Worm (Caenorhabditis elegans) whole organism, young adult: Measurements from ENCODE around the gene bgal-1.
A peak's percentile ranks its signal among the peaks of the same experiment; 100 is the strongest.

Source experiments
- B0261.1 ChIP-seq: sonication (generic microtip); optimal IDR thresholded peaks from 2 replicates; lab custom pipeline; 2016; ENCODE audit warnings: mild to moderate bottlenecking, missing genetic modification characterization, moderate library complexity, missing compliant biosample characterization
- B0336.3 ChIP-seq: fragments of 200-800 bp; sonication (Bioruptor generic); IDR thresholded peaks from 2 replicates; pipeline ENCODE4 v1.3.6; 2022; ENCODE audit warnings: missing genetic modification characterization, missing compliant biosample characterization
- D2030.7 ChIP-seq: fragments of 200-800 bp; sonication (Bioruptor generic); IDR thresholded peaks from 2 replicates; pipeline ENCODE4 v1.3.6; 2022; ENCODE audit warnings: missing genetic modification reagents, missing genetic modification characterization, missing compliant biosample characterization
- F22D6.2 ChIP-seq: sonication (generic microtip); optimal IDR thresholded peaks from 2 replicates; lab custom pipeline; 2016; ENCODE audit warnings: mild to moderate bottlenecking, missing genetic modification characterization, missing compliant biosample characterization
- F33H1.4 ChIP-seq: fragments of 200-800 bp; sonication (Bioruptor generic); IDR thresholded peaks from 2 replicates; pipeline ENCODE4 v1.3.6; 2022; ENCODE audit warnings: missing genetic modification reagents, missing genetic modification characterization, missing compliant biosample characterization
- F39B2.1 ChIP-seq: fragments of 200-800 bp; sonication (Bioruptor generic); IDR thresholded peaks from 2 replicates; pipeline ENCODE4 v1.3.6; 2022; ENCODE audit warnings: missing genetic modification reagents, missing genetic modification characterization, missing compliant biosample characterization
- F49E8.2 ChIP-seq: sonication (generic microtip); optimal IDR thresholded peaks from 3 replicates; lab custom pipeline; 2017; ENCODE audit warnings: missing genetic modification characterization, mild to moderate bottlenecking, missing compliant biosample characterization, antibody characterized with exemption, moderate library complexity; ENCODE audit not compliant: insufficient read depth
- F52B5.7 ChIP-seq: sonication (generic microtip); optimal IDR thresholded peaks from 2 replicates; lab custom pipeline; 2016; ENCODE audit warnings: mild to moderate bottlenecking, missing genetic modification characterization, missing compliant biosample characterization
- F55B11.4 ChIP-seq: sonication (generic microtip); optimal IDR thresholded peaks from 2 replicates; lab custom pipeline; 2016; ENCODE audit warnings: missing compliant biosample characterization, missing genetic modification characterization, borderline replicate concordance; ENCODE audit not compliant: insufficient read depth
- F57A8.1 ChIP-seq: fragments of 200-800 bp; sonication (Bioruptor generic); optimal IDR thresholded peaks from 2 replicates; lab custom pipeline; 2018; ENCODE audit warnings: mild to moderate bottlenecking, missing genetic modification characterization, moderate library complexity, missing compliant biosample characterization
- K11D2.4 ChIP-seq: fragments of 200-800 bp; sonication (Bioruptor generic); IDR thresholded peaks from 2 replicates; pipeline ENCODE4 v1.3.6; 2022; ENCODE audit warnings: missing genetic modification reagents, missing genetic modification characterization, missing compliant biosample characterization
- Y53F4B.3 ChIP-seq: fragments of 200-800 bp; sonication (Bioruptor generic); IDR thresholded peaks from 2 replicates; pipeline ENCODE4 v1.3.6; 2022; ENCODE audit warnings: missing genetic modification reagents, missing genetic modification characterization, missing compliant biosample characterization
- Y53G8AR.9 ChIP-seq: fragments of 200-800 bp; sonication (Bioruptor generic); conservative IDR thresholded peaks from 2 replicates; pipeline ENCODE4 v1.3.6; 2022; ENCODE audit warnings: missing genetic modification reagents, missing genetic modification characterization, missing compliant biosample characterization
- Y67H2A.10 ChIP-seq: fragments of 200-800 bp; sonication (Bioruptor generic); conservative IDR thresholded peaks from 2 replicates; pipeline ENCODE4 v1.3.6; 2022; ENCODE audit warnings: missing genetic modification reagents, missing genetic modification characterization, missing compliant biosample characterization
- Y79H2A.3 ChIP-seq: fragments of 200-800 bp; sonication (Bioruptor generic); conservative IDR thresholded peaks from 2 replicates; pipeline ENCODE4 v1.3.6; 2022; ENCODE audit warnings: missing genetic modification reagents, missing genetic modification characterization, missing compliant biosample characterization
- akir-1 ChIP-seq: fragments of 200-800 bp; sonication (Bioruptor generic); optimal IDR thresholded peaks from 2 replicates; lab custom pipeline; 2018; ENCODE audit warnings: mild to moderate bottlenecking, missing genetic modification characterization, moderate library complexity, missing compliant biosample characterization
- aptf-2 ChIP-seq: fragments of 200-800 bp; sonication (Bioruptor generic); conservative IDR thresholded peaks from 2 replicates; pipeline ENCODE4 v1.3.6; 2022; ENCODE audit warnings: missing genetic modification reagents, missing genetic modification characterization, missing compliant biosample characterization
- attf-6 ChIP-seq: fragments of 200-800 bp; sonication (Bioruptor generic); IDR thresholded peaks from 2 replicates; pipeline ENCODE4 v1.3.6; 2022; ENCODE audit warnings: missing genetic modification reagents, missing genetic modification characterization, missing compliant biosample characterization
- bed-2 ChIP-seq: fragments of 200-800 bp; sonication (Bioruptor generic); IDR thresholded peaks from 2 replicates; pipeline ENCODE4 v1.3.6; 2022; ENCODE audit warnings: missing genetic modification reagents, missing genetic modification characterization, missing compliant biosample characterization
- ceh-91 ChIP-seq: fragments of 200-800 bp; sonication (Bioruptor generic); IDR thresholded peaks from 2 replicates; pipeline ENCODE4 v1.3.6; 2022; ENCODE audit warnings: missing genetic modification reagents, missing genetic modification characterization, missing compliant biosample characterization
- chd-7 ChIP-seq: sonication (generic microtip); optimal IDR thresholded peaks from 2 replicates; lab custom pipeline; 2016; ENCODE audit warnings: mild to moderate bottlenecking, missing genetic modification characterization, moderate library complexity, missing compliant biosample characterization
- dpff-1 ChIP-seq: sonication (generic microtip); optimal IDR thresholded peaks from 2 replicates; lab custom pipeline; 2017; ENCODE audit warnings: mild to moderate bottlenecking, missing genetic modification characterization, missing compliant biosample characterization
- egrh-3 ChIP-seq: fragments of 200-800 bp; sonication (Bioruptor generic); IDR thresholded peaks from 2 replicates; pipeline ENCODE4 v1.3.6; 2022; ENCODE audit warnings: missing genetic modification reagents, missing genetic modification characterization, missing compliant biosample characterization
- ets-4 ChIP-seq: fragments of 200-800 bp; sonication (Bioruptor generic); optimal IDR thresholded peaks from 2 replicates; lab custom pipeline; 2018; ENCODE audit warnings: mild to moderate bottlenecking, missing genetic modification characterization, missing compliant biosample characterization
- him-1 ChIP-seq: sonication (generic microtip); optimal IDR thresholded peaks from 2 replicates; lab custom pipeline; 2016; ENCODE audit warnings: missing genotype, missing genetic modification reagents, missing genetic modification characterization, missing compliant biosample characterization
- hlh-26 ChIP-seq: fragments of 200-800 bp; sonication (Bioruptor generic); conservative IDR thresholded peaks from 2 replicates; pipeline ENCODE4 v1.3.6; 2022; ENCODE audit warnings: missing genetic modification reagents, missing genetic modification characterization, missing compliant biosample characterization
- lin-26 ChIP-seq: fragments of 200-800 bp; sonication (Bioruptor generic); IDR thresholded peaks from 2 replicates; pipeline ENCODE4 v1.3.6; 2022; ENCODE audit warnings: missing genetic modification reagents, missing genetic modification characterization, missing compliant biosample characterization
- lin-35 ChIP-seq, 3 experiments: fragments of 150-350 bp in 2 of 3; sonication (generic microtip) in 1 of 3; optimal IDR thresholded peaks; 2 replicates each; lab custom pipeline; 2014 to 2018; ENCODE audit warnings: missing biosample characterization in 3 of 3, missing genetic modification characterization in 3 of 3, missing genetic modification reagents in 3 of 3
- lin-40 ChIP-seq: sonication (generic microtip); optimal IDR thresholded peaks from 2 replicates; lab custom pipeline; 2016; ENCODE audit warnings: missing genetic modification characterization, mild to moderate bottlenecking, missing compliant biosample characterization, missing genotype, missing genetic modification reagents
- lir-1 ChIP-seq: fragments of 200-800 bp; sonication (Bioruptor generic); conservative IDR thresholded peaks from 2 replicates; pipeline ENCODE4 v1.3.6; 2022; ENCODE audit warnings: missing genetic modification reagents, missing genetic modification characterization, missing compliant biosample characterization
- madf-10 ChIP-seq: sonication (generic microtip); optimal IDR thresholded peaks from 2 replicates; lab custom pipeline; 2016; ENCODE audit warnings: mild to moderate bottlenecking, missing genetic modification characterization, missing compliant biosample characterization
- madf-3 ChIP-seq: fragments of 200-800 bp; sonication (Bioruptor generic); IDR thresholded peaks from 2 replicates; pipeline ENCODE4 v1.3.6; 2022; ENCODE audit warnings: missing genetic modification reagents, missing genetic modification characterization, missing compliant biosample characterization
- madf-6 ChIP-seq: fragments of 200-800 bp; sonication (Bioruptor generic); IDR thresholded peaks from 2 replicates; pipeline ENCODE4 v1.3.6; 2022; ENCODE audit warnings: missing genetic modification reagents, missing genetic modification characterization, missing compliant biosample characterization
- madf-8 ChIP-seq: fragments of 200-800 bp; sonication (Bioruptor generic); conservative IDR thresholded peaks from 2 replicates; pipeline ENCODE4 v1.3.6; 2022; ENCODE audit warnings: missing genetic modification reagents, missing genetic modification characterization, missing compliant biosample characterization
- nfya-2 ChIP-seq: fragments of 200-800 bp; sonication (Bioruptor generic); IDR thresholded peaks from 2 replicates; pipeline ENCODE4 v1.3.6; 2022; ENCODE audit warnings: missing genetic modification reagents, missing genetic modification characterization, missing compliant biosample characterization
- pbrm-1 ChIP-seq: fragments of 200-800 bp; sonication (Bioruptor generic); IDR thresholded peaks from 2 replicates; pipeline ENCODE4 v1.3.6; 2022; ENCODE audit warnings: missing genetic modification reagents, missing genetic modification characterization, missing compliant biosample characterization
- repo-1 ChIP-seq: sonication (generic microtip); optimal IDR thresholded peaks from 2 replicates; lab custom pipeline; 2017; ENCODE audit warnings: mild to moderate bottlenecking, missing genetic modification characterization, missing compliant biosample characterization
- rpc-1 ChIP-seq, 2 experiments: fragments of 150-350 bp in 1 of 2; sonication (generic microtip) in 1 of 2; optimal IDR thresholded peaks; 2 replicates each; lab custom pipeline; 2014 to 2018; ENCODE audit warnings: missing biosample characterization in 1 of 2, missing genetic modification characterization in 1 of 2, missing genetic modification reagents in 1 of 2, missing genotype in 1 of 2
- sea-2 ChIP-seq: fragments of 200-800 bp; sonication (Bioruptor generic); IDR thresholded peaks from 2 replicates; pipeline ENCODE4 v1.3.6; 2022; ENCODE audit warnings: missing genetic modification characterization, missing compliant biosample characterization
- snpc-4 ChIP-seq, 5 experiments: fragments of 150-350 bp in 1 of 5; sonication (generic microtip) in 4 of 5; optimal IDR thresholded peaks; 2 replicates each; lab custom pipeline; 2014 to 2018; ENCODE audit warnings: missing genetic modification characterization in 5 of 5, missing biosample characterization in 3 of 5, antibody characterized with exemption in 2 of 5, mild to moderate bottlenecking in 2 of 5, missing compliant biosample characterization in 2 of 5, missing genotype in 2 of 5, moderate library complexity in 2 of 5, missing genetic modification reagents in 1 of 5
- sptf-2 ChIP-seq: fragments of 200-800 bp; sonication (Bioruptor generic); optimal IDR thresholded peaks from 2 replicates; lab custom pipeline; 2018; ENCODE audit warnings: mild to moderate bottlenecking, missing genetic modification characterization, missing compliant biosample characterization
- tbp1 ChIP-seq: fragments of 200-800 bp; sonication (Bioruptor generic); optimal IDR thresholded peaks from 2 replicates; lab custom pipeline; 2018; ENCODE audit warnings: mild to moderate bottlenecking, missing genetic modification characterization, missing compliant biosample characterization
- unc-130 ChIP-seq: sonication (generic microtip); optimal IDR thresholded peaks from 2 replicates; lab custom pipeline; 2016; ENCODE audit warnings: missing genetic modification reagents, missing genetic modification characterization, missing compliant biosample characterization
- unc-62 ChIP-seq: fragments of 150-350 bp; optimal IDR thresholded peaks from 2 replicates; lab custom pipeline; 2014; ENCODE audit warnings: missing biosample characterization, missing genetic modification reagents, missing genetic modification characterization
- xnd-1 ChIP-seq: sonication (generic microtip); optimal IDR thresholded peaks from 2 replicates; lab custom pipeline; 2016; ENCODE audit warnings: missing genotype, missing genetic modification reagents, missing genetic modification characterization, missing compliant biosample characterization
- ztf-25 ChIP-seq: fragments of 200-800 bp; sonication (Bioruptor generic); IDR thresholded peaks from 2 replicates; pipeline ENCODE4 v1.3.6; 2022; ENCODE audit warnings: missing genetic modification reagents, missing genetic modification characterization, missing compliant biosample characterization
- ztf-28 ChIP-seq: fragments of 200-800 bp; sonication (Bioruptor generic); IDR thresholded peaks from 2 replicates; pipeline ENCODE4 v1.3.6; 2022; ENCODE audit warnings: missing genetic modification reagents, missing genetic modification characterization, missing compliant biosample characterization
- ztf-3 ChIP-seq: fragments of 200-800 bp; sonication (Bioruptor generic); optimal IDR thresholded peaks from 2 replicates; lab custom pipeline; 2018; ENCODE audit warnings: mild to moderate bottlenecking, missing genetic modification characterization, missing compliant biosample characterization

bgal-1 gene

DNA sequence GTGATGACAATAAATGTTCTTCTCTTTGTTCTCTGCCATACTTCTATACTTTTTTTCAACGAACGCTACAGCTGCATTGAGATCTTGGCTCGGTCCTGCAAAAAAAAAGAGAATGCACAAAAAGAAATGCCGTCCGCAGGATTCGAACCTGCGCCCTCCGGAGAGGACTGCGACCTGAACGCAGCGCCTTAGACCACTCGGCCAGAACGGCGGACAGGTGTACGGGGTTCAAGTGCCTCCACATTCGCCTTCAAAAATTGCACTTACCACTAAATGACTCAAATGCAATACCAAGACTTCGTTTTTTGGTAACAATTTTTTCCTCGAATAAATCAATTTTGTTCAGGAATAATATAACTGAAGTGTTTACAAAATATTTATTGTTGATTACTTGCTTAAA, 51.2 kb downstream of the bgal-1 start (continued):
- TF ChIP-seq snpc-4 (GFP tag; optimal IDR thresholded peaks at IDR 0.05; lab: Kevin White, UChicago) (peak; percentile 76), snpc-4 (tag; optimal IDR thresholded peaks at IDR 0.05; lab: Kevin White, UChicago) (peak; percentile 90 to 98 (median 95)), D2030.7 (GFP tag; lab: Robert Waterston, UW) (peak; percentile 15; the same call in 1 of the 2 replicates), Y79H2A.3 (GFP tag; lab: Robert Waterston, UW) (no peak), F55B11.4 (tag; lab: Kevin White, UChicago) (no peak), F49E8.2 (no peak), rpc-1 (optimal IDR thresholded peaks at IDR 0.05; lab: Kevin White, UChicago) (peak; percentile 36), rpc-1 (tag; optimal IDR thresholded peaks at IDR 0.05; lab: Kevin White, UChicago) (peak; percentile 60), nfya-2 (no peak), him-1 (tag; lab: Kevin White, UChicago) (peak; percentile 69), F52B5.7 (tag; lab: Kevin White, UChicago) (no peak), madf-10 (tag; lab: Kevin White, UChicago) (no peak), F57A8.1 (GFP tag; lab: Kevin White, UChicago) (no peak), repo-1 (peak; percentile 34), pbrm-1 (GFP tag; lab: Robert Waterston, UW) (peak; percentile 51; the same call in 1 of the 2 replicates), F33H1.4 (GFP tag; lab: Robert Waterston, UW) (no peak), egrh-3 (no peak; the same call in 1 of the 2 replicates), ceh-91 (GFP tag; lab: Robert Waterston, UW) (no peak), Y67H2A.10 (no peak), B0336.3 (GFP tag; lab: Robert Waterston, UW) (no peak), lin-35 (GFP tag; optimal IDR thresholded peaks at IDR 0.05; lab: Kevin White, UChicago) (no peak), dpff-1 (tag; lab: Kevin White, UChicago) (no peak), madf-6 (GFP tag; lab: Robert Waterston, UW) (peak; percentile 35), unc-130 (GFP tag; lab: Kevin White, UChicago) (no peak), sptf-2 (GFP tag; lab: Kevin White, UChicago) (no peak), aptf-2 (GFP tag; lab: Robert Waterston, UW) (no peak), unc-62 (GFP tag; lab: Kevin White, UChicago) (no peak), madf-8 (no peak), F22D6.2 (tag; lab: Kevin White, UChicago) (no peak), lir-1 (GFP tag; lab: Robert Waterston, UW) (no peak), ets-4 (GFP tag; lab: Kevin White, UChicago) (no peak), sea-2 (GFP tag; lab: Robert Waterston, UW) (no peak), B0261.1 (tag; lab: Kevin White, UChicago) (peak; percentile 74), madf-3 (GFP tag; lab: Robert Waterston, UW) (no peak), Y53F4B.3 (GFP tag; lab: Robert Waterston, UW) (no peak), F39B2.1 (no peak), K11D2.4 (GFP tag; lab: Robert Waterston, UW) (0 out of 2 replicates have a peak, but pooled peaks have one; percentile 32), Y53G8AR.9 (GFP tag; lab: Robert Waterston, UW) (0 out of 2 replicates have a peak, but pooled peaks have one; percentile 30), xnd-1 (tag; lab: Kevin White, UChicago) (no peak), chd-7 (tag; lab: Kevin White, UChicago) (peak; percentile 53), bed-2 (GFP tag; lab: Robert Waterston, UW) (no peak), attf-6 (GFP tag; lab: Robert Waterston, UW) (peak; percentile 16; the same call in 1 of the 2 replicates), ztf-28 (GFP tag; lab: Robert Waterston, UW) (no peak), lin-40 (peak; percentile 15), ztf-3 (GFP tag; lab: Kevin White, UChicago) (no peak), akir-1 (GFP tag; lab: Kevin White, UChicago) (no peak), ztf-25 (GFP tag; lab: Robert Waterston, UW) (no peak), lin-26 (GFP tag; lab: Robert Waterston, UW) (peak; percentile 23; the same call in 1 of the 2 replicates), hlh-26 (no peak), tbp1 (GFP tag; lab: Kevin White, UChicago) (peak; percentile 93)
